Fruit fly (Drosophila melanogaster) whole organism, embryonic: ENCODE measurements around the gene ci.

Experiments
- BEAF-32 ChIP-seq: fragments of 200-800 bp; sonication (Bioruptor generic); optimal IDR thresholded peaks from 3 replicates; lab custom pipeline; 2017; ENCODE audit warnings: missing biosample characterization, missing genetic modification characterization, mild to moderate bottlenecking, moderate library complexity, missing genetic modification reagents
- BtbVII ChIP-seq: fragments of 200-800 bp; sonication (Bioruptor generic); optimal IDR thresholded peaks from 3 replicates; lab custom pipeline; 2017; ENCODE audit warnings: missing biosample characterization, mild to moderate bottlenecking, missing genetic modification characterization
- Bteb2 ChIP-seq: fragments of 200-800 bp; sonication (Bioruptor generic); optimal IDR thresholded peaks from 2 replicates; lab custom pipeline; 2016; ENCODE audit warnings: missing biosample characterization, missing genetic modification characterization
- CG1024 ChIP-seq: fragments of 200-800 bp; sonication (Bioruptor generic); IDR thresholded peaks from 2 replicates; pipeline ENCODE4 v1.3.6; 2022; ENCODE audit warnings: missing biosample characterization, missing genetic modification characterization
- CG10565 ChIP-seq: fragments of 200-800 bp; sonication (Bioruptor generic); optimal IDR thresholded peaks from 3 replicates; lab custom pipeline; 2016; ENCODE audit warnings: missing biosample characterization, mild to moderate bottlenecking, missing genetic modification characterization
- CG10979 ChIP-seq: fragments of 200-800 bp; sonication (Bioruptor generic); optimal IDR thresholded peaks from 2 replicates; lab custom pipeline; 2018; ENCODE audit warnings: missing biosample characterization, mild to moderate bottlenecking, missing genetic modification characterization, moderate library complexity
- CG11247 ChIP-seq: fragments of 200-800 bp; sonication (Bioruptor generic); IDR thresholded peaks from 2 replicates; pipeline ENCODE4 v1.3.6; 2022; ENCODE audit warnings: missing biosample characterization, missing genetic modification characterization
- CG12155 ChIP-seq: fragments of 200-800 bp; sonication (Bioruptor generic); optimal IDR thresholded peaks from 3 replicates; lab custom pipeline; 2016; ENCODE audit warnings: missing biosample characterization, missing genetic modification characterization
- CG12659 ChIP-seq: fragments of 200-800 bp; sonication (Bioruptor generic); optimal IDR thresholded peaks from 3 replicates; lab custom pipeline; 2017; ENCODE audit warnings: mild to moderate bottlenecking, missing biosample characterization, missing genetic modification reagents, missing genetic modification characterization
- CG13123 ChIP-seq: fragments of 200-800 bp; sonication (Bioruptor generic); optimal IDR thresholded peaks from 2 replicates; lab custom pipeline; 2016; ENCODE audit warnings: missing biosample characterization, missing genetic modification characterization
- CG13624 ChIP-seq: fragments of 200-800 bp; sonication (Bioruptor generic); optimal IDR thresholded peaks from 2 replicates; lab custom pipeline; 2016; ENCODE audit warnings: missing biosample characterization, missing genetic modification characterization
- CG14860 ChIP-seq: fragments of 200-800 bp; sonication (Bioruptor generic); IDR thresholded peaks from 3 replicates; pipeline ENCODE4 v1.3.6; 2022; ENCODE audit warnings: missing biosample characterization, missing genetic modification characterization; ENCODE audit not compliant: partially characterized antibody
- CG17802 ChIP-seq: fragments of 200-800 bp; sonication (Bioruptor generic); optimal IDR thresholded peaks from 2 replicates; lab custom pipeline; 2018; ENCODE audit warnings: missing biosample characterization, mild to moderate bottlenecking, missing genetic modification characterization, moderate library complexity
- CG2202 ChIP-seq: fragments of 200-800 bp; sonication (Bioruptor generic); optimal IDR thresholded peaks from 2 replicates; lab custom pipeline; 2018; ENCODE audit warnings: missing biosample characterization, mild to moderate bottlenecking, missing genetic modification characterization
- CG34376 ChIP-seq: fragments of 200-800 bp; sonication (Bioruptor generic); optimal IDR thresholded peaks from 2 replicates; lab custom pipeline; 2018; ENCODE audit warnings: missing biosample characterization, mild to moderate bottlenecking, missing genetic modification characterization
- CG43689 ChIP-seq: fragments of 200-800 bp; sonication (Bioruptor generic); IDR thresholded peaks from 2 replicates; pipeline ENCODE4 v1.3.6; 2022; ENCODE audit warnings: missing biosample characterization, missing genetic modification characterization
- CG4424 ChIP-seq: fragments of 200-800 bp; sonication (Bioruptor generic); optimal IDR thresholded peaks from 3 replicates; lab custom pipeline; 2016; ENCODE audit warnings: missing biosample characterization, missing genetic modification characterization
- CG5245 ChIP-seq: fragments of 200-800 bp; sonication (Bioruptor generic); optimal IDR thresholded peaks from 3 replicates; lab custom pipeline; 2016; ENCODE audit warnings: missing biosample characterization, missing genetic modification characterization
- CG6854 ChIP-seq: fragments of 200-800 bp; sonication (Bioruptor generic); optimal IDR thresholded peaks from 3 replicates; lab custom pipeline; 2017; ENCODE audit warnings: missing biosample characterization, mild to moderate bottlenecking, missing genetic modification characterization
- CG7271 ChIP-seq: fragments of 200-800 bp; sonication (Bioruptor generic); optimal IDR thresholded peaks from 2 replicates; lab custom pipeline; 2018; ENCODE audit warnings: missing biosample characterization, mild to moderate bottlenecking, missing genetic modification characterization, moderate library complexity
- CG9932 ChIP-seq: fragments of 200-800 bp; sonication (Bioruptor generic); IDR thresholded peaks from 2 replicates; pipeline ENCODE4 v1.3.6; 2022; ENCODE audit warnings: missing biosample characterization, missing genetic modification characterization
- CTCF ChIP-seq: fragments of 200-800 bp; sonication (Bioruptor generic); optimal IDR thresholded peaks from 2 replicates; lab custom pipeline; 2017; ENCODE audit warnings: missing biosample characterization, mild to moderate bottlenecking, missing genetic modification characterization, moderate library complexity
- CrebB ChIP-seq: fragments of 200-800 bp; sonication (Bioruptor generic); optimal IDR thresholded peaks from 3 replicates; lab custom pipeline; 2018; ENCODE audit warnings: missing biosample characterization, mild to moderate bottlenecking, missing genetic modification characterization
- D ChIP-seq, 2 experiments: fragments of 200-800 bp in 1 of 2; fragments of >200 bp in 1 of 2; sonication (Bioruptor generic) in 1 of 2; optimal IDR thresholded peaks; 2 replicates in 1 of 2; 3 replicates in 1 of 2; lab custom pipeline; 2017; ENCODE audit warnings: mild to moderate bottlenecking in 1 of 2, missing biosample characterization in 1 of 2, missing genetic modification characterization in 1 of 2, missing genetic modification reagents in 1 of 2
- Deaf1 ChIP-seq: fragments of 200-800 bp; optimal IDR thresholded peaks from 3 replicates; lab custom pipeline; 2019; ENCODE audit warnings: missing biosample characterization, mild to moderate bottlenecking, missing genetic modification characterization, moderate library complexity
- Fer2 ChIP-seq: fragments of 200-800 bp; sonication (Bioruptor generic); optimal IDR thresholded peaks from 2 replicates; lab custom pipeline; 2018; ENCODE audit warnings: missing biosample characterization, mild to moderate bottlenecking, missing genetic modification characterization, moderate library complexity
- Hr51 ChIP-seq, 2 experiments: fragments of 200-800 bp; sonication (Bioruptor generic); optimal IDR thresholded peaks; 2 replicates in 1 of 2; 3 replicates in 1 of 2; lab custom pipeline; 2016 to 2018; ENCODE audit warnings: missing biosample characterization in 2 of 2, missing genetic modification characterization in 2 of 2, mild to moderate bottlenecking in 1 of 2, moderate library complexity in 1 of 2
- Lim3 ChIP-seq: fragments of 200-800 bp; sonication (Bioruptor generic); IDR thresholded peaks from 2 replicates; pipeline ENCODE4 v1.3.6; 2022; ENCODE audit warnings: missing biosample characterization, missing genetic modification characterization
- Mad ChIP-seq: fragments of 200-800 bp; sonication (Bioruptor generic); optimal IDR thresholded peaks from 2 replicates; lab custom pipeline; 2016; ENCODE audit warnings: missing biosample characterization, missing genetic modification characterization
- Med ChIP-seq: fragments of 200-800 bp; sonication (Bioruptor generic); peaks from one replicate; lab custom pipeline; 2016; ENCODE audit warnings: missing biosample characterization, missing genetic modification characterization, mild to moderate bottlenecking, inconsistent platforms, moderate library complexity
- Neu2 ChIP-seq: fragments of 200-800 bp; sonication (Bioruptor generic); optimal IDR thresholded peaks from 3 replicates; lab custom pipeline; 2016; ENCODE audit warnings: missing biosample characterization, missing genetic modification characterization, borderline replicate concordance
- Nf-YB ChIP-seq: fragments of 200-800 bp; sonication (Bioruptor generic); optimal IDR thresholded peaks from 3 replicates; lab custom pipeline; 2019; ENCODE audit warnings: missing biosample characterization, mild to moderate bottlenecking, missing genetic modification characterization, moderate library complexity
- PHDP ChIP-seq: fragments of 200-800 bp; sonication (Bioruptor generic); optimal IDR thresholded peaks from 3 replicates; lab custom pipeline; 2018; ENCODE audit warnings: missing biosample characterization, mild to moderate bottlenecking, missing genetic modification characterization, moderate library complexity
- Xbp1 ChIP-seq: fragments of 200-800 bp; sonication (Bioruptor generic); optimal IDR thresholded peaks from 3 replicates; lab custom pipeline; 2016; ENCODE audit warnings: missing biosample characterization, mild to moderate bottlenecking, missing genetic modification characterization
- ab ChIP-seq: fragments of 200-800 bp; sonication (Bioruptor generic); optimal IDR thresholded peaks from 2 replicates; lab custom pipeline; 2016; ENCODE audit warnings: missing biosample characterization, missing genetic modification characterization
- dimm ChIP-seq: fragments of 200-800 bp; sonication (Bioruptor generic); IDR thresholded peaks from 2 replicates; pipeline ENCODE4 v1.3.6; 2022; ENCODE audit warnings: missing biosample characterization, missing genetic modification characterization
- dmrt99B ChIP-seq: fragments of 200-800 bp; sonication (Bioruptor generic); optimal IDR thresholded peaks from 2 replicates; lab custom pipeline; 2018; ENCODE audit warnings: missing biosample characterization, mild to moderate bottlenecking, missing genetic modification characterization, moderate library complexity
- eve ChIP-seq, 2 experiments: fragments of >200 bp; optimal IDR thresholded peaks; 2 replicates each; lab custom pipeline; 2017; ENCODE audit warnings: missing biosample characterization in 2 of 2, missing genetic modification characterization in 2 of 2
- gfzf ChIP-seq: fragments of 200-800 bp; sonication (Bioruptor generic); optimal IDR thresholded peaks from 2 replicates; lab custom pipeline; 2016; ENCODE audit warnings: missing biosample characterization, mild to moderate bottlenecking, missing genetic modification characterization, moderate library complexity
- grau ChIP-seq: fragments of 200-800 bp; optimal IDR thresholded peaks from 3 replicates; lab custom pipeline; 2019; ENCODE audit warnings: missing biosample characterization, mild to moderate bottlenecking, missing genetic modification characterization, moderate library complexity
- gt ChIP-seq: fragments of 200-800 bp; sonication (Bioruptor generic); IDR thresholded peaks from 2 replicates; pipeline ENCODE4 v1.3.6; 2022; ENCODE audit warnings: missing biosample characterization, missing genetic modification characterization
- h ChIP-seq: fragments of >200 bp; optimal IDR thresholded peaks from 2 replicates; lab custom pipeline; 2017
- her ChIP-seq: fragments of 200-800 bp; sonication (Bioruptor generic); optimal IDR thresholded peaks from 2 replicates; lab custom pipeline; 2016; ENCODE audit warnings: missing biosample characterization, missing genetic modification characterization
- sc ChIP-seq, 3 experiments: fragments of >200 bp in 2 of 3; fragments of 200-800 bp in 1 of 3; sonication (Bioruptor generic) in 1 of 3; optimal IDR thresholded peaks; 2 replicates in 2 of 3; 3 replicates in 1 of 3; lab custom pipeline; 2017; ENCODE audit warnings: mild to moderate bottlenecking in 1 of 3, missing biosample characterization in 1 of 3, missing genetic modification characterization in 1 of 3, missing genetic modification reagents in 1 of 3
- sd ChIP-seq: fragments of 200-800 bp; sonication (Bioruptor generic); optimal IDR thresholded peaks from 3 replicates; lab custom pipeline; 2018; ENCODE audit warnings: missing biosample characterization, mild to moderate bottlenecking, missing genetic modification characterization, moderate library complexity
- slp2 ChIP-seq: fragments of 200-800 bp; sonication (Bioruptor generic); optimal IDR thresholded peaks from 2 replicates; lab custom pipeline; 2016; ENCODE audit warnings: missing biosample characterization, missing genetic modification characterization
- sob ChIP-seq: fragments of 200-800 bp; sonication (Bioruptor generic); IDR thresholded peaks from 2 replicates; pipeline ENCODE4 v1.3.6; 2022; ENCODE audit warnings: missing biosample characterization, missing genetic modification characterization
- tio ChIP-seq: fragments of 200-800 bp; sonication (Bioruptor generic); optimal IDR thresholded peaks from 2 replicates; lab custom pipeline; 2017; ENCODE audit warnings: missing biosample characterization, missing genetic modification characterization, inconsistent platforms
- trem ChIP-seq: fragments of 200-800 bp; optimal IDR thresholded peaks from 3 replicates; lab custom pipeline; 2019; ENCODE audit warnings: missing biosample characterization, mild to moderate bottlenecking, missing genetic modification characterization, moderate library complexity
- trh ChIP-seq: fragments of 200-800 bp; sonication (Bioruptor generic); optimal IDR thresholded peaks from 2 replicates; lab custom pipeline; 2016; ENCODE audit warnings: missing biosample characterization, missing genetic modification characterization

The ci gene

dm6 chr4:43179-43935 lies 13.5 kb downstream of the ci start, which contains the start of gene PlexB (continued):
- peak; percentile 29 for TF ChIP-seq gfzf (GFP tag; lab: Kevin White, UChicago)
- TF ChIP-seq Hr51 (GFP tag; optimal IDR thresholded peaks at IDR 0.05; lab: Kevin White, UChicago): no peak
- TF ChIP-seq CrebB: no peak
- peak in 1 of 2 experiments; percentile 54 for TF ChIP-seq eve (GFP tag; optimal IDR thresholded peaks at IDR 0.05; lab: Kevin White, UChicago)
- no peak for TF ChIP-seq Deaf1
- no peak for TF ChIP-seq dmrt99B
- no peak for TF ChIP-seq CG2202 (tag; lab: Kevin White, UChicago)
- no peak for TF ChIP-seq slp2
- no peak for TF ChIP-seq CTCF (GFP tag; lab: Kevin White, UChicago)
- TF ChIP-seq CG11247: no peak
- TF ChIP-seq CG5245: no peak
- TF ChIP-seq Neu2 (GFP tag; lab: Kevin White, UChicago): no peak
- TF ChIP-seq CG13123: no peak
- no peak for TF ChIP-seq Lim3
- no peak for TF ChIP-seq CG10565 (GFP tag; lab: Kevin White, UChicago)
- TF ChIP-seq Bteb2: no peak
- no peak for TF ChIP-seq her (GFP tag; lab: Kevin White, UChicago)
- TF ChIP-seq CG6854: no peak
- TF ChIP-seq Fer2: no peak
- no peak for TF ChIP-seq sob (GFP tag; lab: Robert Waterston, UW)
- peak; percentile 93 for TF ChIP-seq BEAF-32 (GFP tag; lab: Kevin White, UChicago)
- TF ChIP-seq trh (GFP tag; lab: Kevin White, UChicago): no peak
- TF ChIP-seq sd: no peak
- TF ChIP-seq Med (GFP tag; lab: Kevin White, UChicago): peak; percentile 77
- no peak for TF ChIP-seq PHDP (tag; lab: Kevin White, UChicago)
- no peak for TF ChIP-seq CG9932 (GFP tag; lab: Robert Waterston, UW)
- peak; percentile 76 for TF ChIP-seq CG14860 (GFP tag; lab: Robert Waterston, UW)
- no peak for TF ChIP-seq CG4424 (GFP tag; lab: Kevin White, UChicago)
- peak; percentile 62 for TF ChIP-seq CG12659 (GFP tag; lab: Kevin White, UChicago)
- peak; percentile 43 for TF ChIP-seq Xbp1 (GFP tag; lab: Kevin White, UChicago)
- peak; percentile 20 for TF ChIP-seq CG7271 (tag; lab: Kevin White, UChicago)
- no peak for TF ChIP-seq Mad (GFP tag; lab: Kevin White, UChicago)
- no peak for TF ChIP-seq CG13624 (GFP tag; lab: Kevin White, UChicago)
- no peak for TF ChIP-seq gt (GFP tag; lab: Robert Waterston, UW)
- TF ChIP-seq CG17802 (tag; lab: Kevin White, UChicago): peak; percentile 99
- TF ChIP-seq BtbVII (GFP tag; lab: Kevin White, UChicago): no peak
- no peak for TF ChIP-seq CG12155
- no peak for TF ChIP-seq CG34376 (GFP tag; lab: Kevin White, UChicago)
- no peak for TF ChIP-seq h (lab: Kevin White, UChicago)
- no peak for TF ChIP-seq sc (optimal IDR thresholded peaks at IDR 0.05; lab: Kevin White, UChicago)
- TF ChIP-seq sc (GFP tag; optimal IDR thresholded peaks at IDR 0.05; lab: Kevin White, UChicago): no peak
- no peak for TF ChIP-seq D (optimal IDR thresholded peaks at IDR 0.05; lab: Kevin White, UChicago)
- no peak for TF ChIP-seq D (GFP tag; optimal IDR thresholded peaks at IDR 0.05; lab: Kevin White, UChicago)
- no peak for TF ChIP-seq tio
- no peak for TF ChIP-seq Nf-YB
- TF ChIP-seq CG10979 (tag; lab: Kevin White, UChicago): no peak
- peak; percentile 22 for TF ChIP-seq grau
- TF ChIP-seq CG1024 (GFP tag; lab: Robert Waterston, UW): peak; percentile 100
- TF ChIP-seq trem (tag; lab: Kevin White, UChicago): peak; percentile 32
- TF ChIP-seq dimm (GFP tag; lab: Robert Waterston, UW): no peak
- no peak for TF ChIP-seq ab (GFP tag; lab: Kevin White, UChicago)
- no peak for TF ChIP-seq CG43689 (GFP tag; lab: Robert Waterston, UW)
